Fruit fly (Drosophila melanogaster) whole organism, wandering third instar larva: ENCODE measurements around the gene CG5877.

Source experiments
- Myc ChIP-seq: fragments of >200 bp; optimal IDR thresholded peaks from 2 replicates; lab custom pipeline; 2017
- fru ChIP-seq: fragments of 200-800 bp; sonication (Bioruptor generic); optimal IDR thresholded peaks from 3 replicates; lab custom pipeline; 2016; ENCODE audit warnings: missing biosample characterization, mild to moderate bottlenecking, missing genetic modification characterization
- h ChIP-seq: fragments of 200-800 bp; sonication (Bioruptor generic); optimal IDR thresholded peaks from 3 replicates; lab custom pipeline; 2016; ENCODE audit warnings: missing biosample characterization, mild to moderate bottlenecking, missing genetic modification characterization
- lola ChIP-seq: fragments of >200 bp; optimal IDR thresholded peaks from 2 replicates; lab custom pipeline; 2017; ENCODE audit warnings: missing biosample characterization, missing genetic modification characterization
- rgr ChIP-seq: fragments of 200-800 bp; sonication (Bioruptor generic); optimal IDR thresholded peaks from 3 replicates; lab custom pipeline; 2016; ENCODE audit warnings: missing biosample characterization, mild to moderate bottlenecking, missing genetic modification characterization

dm6 chrX:15305975-15306909 is 13.4 kb downstream of the CG5877 start:
- no peak for TF ChIP-seq lola (GFP tag; lab: Kevin White, UChicago)
- TF ChIP-seq rgr (GFP tag; lab: Kevin White, UChicago), result peak; percentile 2
- no peak for TF ChIP-seq fru (GFP tag; lab: Kevin White, UChicago)
- TF ChIP-seq Myc (lab: Kevin White, UChicago), result no peak
- TF ChIP-seq h (GFP tag; lab: Kevin White, UChicago), result peak; percentile 15
